Worm (Caenorhabditis elegans) whole organism, L4/young adult: ENCODE measurements around the gene gpx-5.

Source experiments
- W03F9.2 ChIP-seq: fragments of 150-350 bp; optimal IDR thresholded peaks from 2 replicates; lab custom pipeline; 2014; ENCODE audit warnings: missing biosample characterization, missing genetic modification characterization
- dao-5 ChIP-seq: sonication (generic microtip); optimal IDR thresholded peaks from 2 replicates; lab custom pipeline; 2016; ENCODE audit warnings: missing genotype, missing genetic modification characterization, moderate library complexity, missing compliant biosample characterization
- him-1 ChIP-seq: sonication (generic microtip); optimal IDR thresholded peaks from 2 replicates; lab custom pipeline; 2016; ENCODE audit warnings: missing genotype, missing genetic modification reagents, missing genetic modification characterization, missing compliant biosample characterization

DNA sequence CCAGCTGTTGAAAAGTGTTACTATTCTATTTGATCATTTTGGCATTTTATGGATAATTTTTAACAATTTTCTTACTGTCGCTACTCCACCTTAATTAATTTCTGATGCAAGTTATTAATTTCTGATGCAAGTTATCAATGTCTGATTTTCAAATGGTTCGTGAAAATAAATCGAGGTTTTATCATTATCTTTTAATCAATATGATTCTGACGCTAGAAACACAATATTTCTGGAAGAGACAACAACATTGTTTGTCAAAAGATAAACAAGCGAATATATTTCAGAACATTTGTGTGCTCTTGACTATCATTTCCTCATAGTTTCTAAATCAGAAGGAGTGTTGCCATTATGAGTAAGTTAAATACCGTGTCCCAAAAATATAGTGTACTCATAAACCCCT lies 18.0 kb upstream of the gpx-5 start, which contains the start of gene F49E2.2:
- no peak for TF ChIP-seq W03F9.2 (tag; lab: Kevin White, UChicago)
- no peak for TF ChIP-seq him-1
- no peak for TF ChIP-seq dao-5 (tag; lab: Kevin White, UChicago)
